Fruit fly (Drosophila melanogaster): ENCODE measurements around the gene CG43861.

- TF ChIP-seq CG9948 (tag; optimal IDR thresholded peaks at IDR 0.05) (peak; percentile 63), CG15710 (tag; optimal IDR thresholded peaks at IDR 0.05) (peak; percentile 57), CG8301 (tag; optimal IDR thresholded peaks at IDR 0.05) (peak; percentile 43), CG8159 (tag; optimal IDR thresholded peaks at IDR 0.05) (peak; percentile 69), Snoo (tag; optimal IDR thresholded peaks at IDR 0.05) (peak; percentile 15), CG32121 (GFP tag; IDR thresholded peaks at IDR 0.05) (no peak), CG12605 (GFP tag; IDR thresholded peaks at IDR 0.05) (no peak), gl (tag; optimal IDR thresholded peaks at IDR 0.05) (no peak), Pif1A (GFP tag; optimal IDR thresholded peaks at IDR 0.05) (peak; percentile 42)
Measured at dm6 chr2L:20002086-20002485, 15.0 kb downstream of the CG43861 start.
